Fruit fly (Drosophila melanogaster): ENCODE results near the gene trp.

The trp gene

dm6 chr3R:29899635-29900034, 20.5 kb downstream of the trp start:
- TF ChIP-seq Hr78 (GFP tag; optimal IDR thresholded peaks at IDR 0.05) (no peak), dmrt93B (GFP tag; optimal IDR thresholded peaks at IDR 0.05) (no peak), Mio (GFP tag; optimal IDR thresholded peaks at IDR 0.05) (no peak), sage (GFP tag; optimal IDR thresholded peaks at IDR 0.05) (no peak), Vsx2 (GFP tag; optimal IDR thresholded peaks at IDR 0.05; ENCODE audit: partially characterized antibody) (no peak), Hnf4 (GFP tag; optimal IDR thresholded peaks at IDR 0.05) (no peak), lola (GFP tag; optimal IDR thresholded peaks at IDR 0.05) (no peak), tai (GFP tag; optimal IDR thresholded peaks at IDR 0.05) (no peak), woc (GFP tag; optimal IDR thresholded peaks at IDR 0.05) (no peak), brk (GFP tag; optimal IDR thresholded peaks at IDR 0.05) (no peak), GATAd (GFP tag; optimal IDR thresholded peaks at IDR 0.05) (no peak)

DNA sequence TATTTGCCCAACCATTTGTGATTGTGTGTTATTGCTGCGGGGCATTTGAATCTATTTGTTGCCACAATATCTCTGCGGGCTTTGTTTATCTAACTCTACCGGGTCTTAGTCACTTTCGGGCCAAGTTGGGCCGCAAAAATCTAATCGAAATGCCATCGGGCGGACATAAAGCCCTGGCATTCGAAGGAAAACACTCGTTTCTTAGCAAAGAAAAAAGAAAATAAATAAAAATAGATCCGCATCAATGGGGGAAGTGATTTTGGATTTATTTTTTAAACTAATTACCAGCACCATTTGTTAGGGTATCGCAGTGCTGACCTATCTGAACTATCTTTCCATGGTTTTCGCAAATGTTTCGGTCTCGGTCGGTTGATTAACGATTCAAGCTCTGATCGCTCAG, 21.5 kb downstream of the trp start:
- TF ChIP-seq br (GFP tag; optimal IDR thresholded peaks at IDR 0.05): no peak
- TF ChIP-seq Hr78 (GFP tag; optimal IDR thresholded peaks at IDR 0.05): no peak
- no peak for TF ChIP-seq lola (GFP tag; optimal IDR thresholded peaks at IDR 0.05)
- no peak for TF ChIP-seq sv (GFP tag; optimal IDR thresholded peaks at IDR 0.05)
- no peak for TF ChIP-seq Dif (GFP tag; optimal IDR thresholded peaks at IDR 0.05; ENCODE audit: partially characterized antibody)
- no peak for TF ChIP-seq fru (GFP tag; optimal IDR thresholded peaks at IDR 0.05)
- no peak for TF ChIP-seq dsf (GFP tag; optimal IDR thresholded peaks at IDR 0.05; ENCODE audit: borderline replicate concordance)

DNA sequence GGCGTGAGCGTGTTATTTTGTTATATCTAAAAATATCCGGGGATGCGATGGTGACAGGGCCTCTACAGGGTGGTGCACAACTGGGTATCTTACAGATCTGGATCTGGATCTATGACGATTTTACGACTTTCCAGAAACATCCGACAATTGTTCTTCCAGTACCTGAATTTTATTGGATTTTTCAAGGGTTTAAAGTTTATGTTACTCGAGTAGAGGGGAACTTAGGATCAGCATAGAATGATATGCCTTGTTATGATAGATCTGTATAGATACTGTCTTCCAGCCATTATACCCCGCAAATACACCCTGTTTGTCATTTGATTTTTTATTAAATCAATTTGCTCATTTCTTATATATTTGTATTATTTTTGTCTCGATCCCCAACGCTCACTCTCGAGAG, 25.7 kb downstream of the trp start:
- TF ChIP-seq HLH106 (tag; optimal IDR thresholded peaks at IDR 0.05) (peak; percentile 39), CG9705 (GFP tag; optimal IDR thresholded peaks at IDR 0.05) (no peak), Jra (GFP tag; optimal IDR thresholded peaks at IDR 0.05) (no peak), sv (GFP tag; optimal IDR thresholded peaks at IDR 0.05) (peak; percentile 14), h (GFP tag; optimal IDR thresholded peaks at IDR 0.05) (peak; percentile 4)

dm6 chr3R:29893030-29893429, 27.1 kb downstream of the trp start:
- TF ChIP-seq fru (GFP tag; optimal IDR thresholded peaks at IDR 0.05): no peak
- TF ChIP-seq OdsH (GFP tag; optimal IDR thresholded peaks at IDR 0.05): no peak
- TF ChIP-seq N (GFP tag; optimal IDR thresholded peaks at IDR 0.05): no peak
- no peak for TF ChIP-seq ey (GFP tag; optimal IDR thresholded peaks at IDR 0.05)
- TF ChIP-seq dl (GFP tag; optimal IDR thresholded peaks at IDR 0.05; ENCODE audit: insufficient read depth in 1 of 2, partially characterized antibody in 2 of 2): no peak
- no peak for TF ChIP-seq br (GFP tag; optimal IDR thresholded peaks at IDR 0.05)
- no peak for TF ChIP-seq Rel (GFP tag; optimal IDR thresholded peaks at IDR 0.05)
- TF ChIP-seq Rel (tag; optimal IDR thresholded peaks at IDR 0.05): no peak
- no peak for TF ChIP-seq psq (GFP tag; optimal IDR thresholded peaks at IDR 0.05)
- no peak for TF ChIP-seq CrebA (GFP tag; optimal IDR thresholded peaks at IDR 0.05; ENCODE audit: borderline replicate concordance)
- no peak for TF ChIP-seq tai (GFP tag; optimal IDR thresholded peaks at IDR 0.05)
- TF ChIP-seq pan (optimal IDR thresholded peaks at IDR 0.05): no peak
- no peak for TF ChIP-seq dmrt93B (GFP tag; optimal IDR thresholded peaks at IDR 0.05)
- TF ChIP-seq foxo (GFP tag; optimal IDR thresholded peaks at IDR 0.05): no peak
- no peak for TF ChIP-seq CG32264 (GFP tag; optimal IDR thresholded peaks at IDR 0.05)
- TF ChIP-seq lola (GFP tag; optimal IDR thresholded peaks at IDR 0.05): no peak
- no peak for TF ChIP-seq GATAd (GFP tag; optimal IDR thresholded peaks at IDR 0.05)
- TF ChIP-seq Dif (GFP tag; optimal IDR thresholded peaks at IDR 0.05; ENCODE audit: partially characterized antibody): no peak
- no peak for TF ChIP-seq jim (GFP tag; optimal IDR thresholded peaks at IDR 0.05)
- TF ChIP-seq Vsx2 (GFP tag; optimal IDR thresholded peaks at IDR 0.05; ENCODE audit: partially characterized antibody): no peak

DNA sequence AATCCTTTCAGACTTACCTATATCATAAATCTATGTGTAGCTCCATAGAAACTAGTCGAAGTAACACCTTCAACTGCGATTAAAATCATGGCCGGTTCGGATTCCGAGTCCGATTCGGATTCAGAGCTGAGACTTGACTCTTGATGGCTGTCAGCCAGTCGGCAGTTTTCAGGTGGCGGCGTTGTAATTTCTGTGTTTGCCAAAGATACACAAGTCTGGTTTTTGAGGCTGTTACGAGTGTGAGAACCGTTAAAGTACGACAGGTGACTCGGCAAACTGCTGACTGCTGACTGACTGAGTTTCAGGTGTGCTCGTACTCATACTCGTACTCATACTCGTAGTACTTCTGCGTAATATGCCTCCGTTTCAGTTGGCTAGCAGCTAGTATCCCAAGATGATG, 28.9 kb downstream of the trp start:
- TF ChIP-seq OdsH (GFP tag; optimal IDR thresholded peaks at IDR 0.05) (peak; percentile 13), rgr (GFP tag; optimal IDR thresholded peaks at IDR 0.05) (peak; percentile 21), foxo (GFP tag; optimal IDR thresholded peaks at IDR 0.05) (peak in 1 of 2 experiments; percentile 1), h (GFP tag; optimal IDR thresholded peaks at IDR 0.05) (peak; percentile 52), Hnf4 (GFP tag; optimal IDR thresholded peaks at IDR 0.05) (peak; percentile 54), Hr83 (GFP tag; optimal IDR thresholded peaks at IDR 0.05; ENCODE audit: poor library complexity, severe bottlenecking) (peak; percentile 88), Hr78 (GFP tag; optimal IDR thresholded peaks at IDR 0.05) (no peak), sage (GFP tag; optimal IDR thresholded peaks at IDR 0.05) (no peak), ey (GFP tag; optimal IDR thresholded peaks at IDR 0.05) (no peak), tai (GFP tag; optimal IDR thresholded peaks at IDR 0.05) (no peak)

All from whole organism, wandering third instar larva.